Fruit fly (Drosophila melanogaster) whole organism, adult: ENCODE data around the gene Coq7.

Experiments used
- CG11617 ChIP-seq: fragments of 200-800 bp; sonication (Bioruptor generic); optimal IDR thresholded peaks from 2 replicates; lab custom pipeline; 2017; ENCODE audit warnings: mild to moderate bottlenecking, missing biosample characterization, missing genetic modification reagents, missing genetic modification characterization
- CG12768 ChIP-seq: fragments of 200-800 bp; sonication (Bioruptor generic); optimal IDR thresholded peaks from 2 replicates; lab custom pipeline; 2017; ENCODE audit warnings: missing biosample characterization, missing genetic modification characterization, mild to moderate bottlenecking, moderate library complexity, missing genetic modification reagents
- CG14711 ChIP-seq: fragments of 200-800 bp; sonication (Bioruptor generic); optimal IDR thresholded peaks from 2 replicates; lab custom pipeline; 2018; ENCODE audit warnings: missing biosample characterization, mild to moderate bottlenecking, missing genetic modification characterization, moderate library complexity
- CG1620 ChIP-seq: fragments of 200-800 bp; sonication (Bioruptor generic); optimal IDR thresholded peaks from 2 replicates; lab custom pipeline; 2016; ENCODE audit warnings: missing biosample characterization, missing genetic modification characterization
- CG7101 ChIP-seq: fragments of 200-800 bp; sonication (Bioruptor generic); optimal IDR thresholded peaks from 2 replicates; lab custom pipeline; 2018; ENCODE audit warnings: missing biosample characterization, mild to moderate bottlenecking, missing genetic modification characterization, moderate library complexity
- Crg-1 ChIP-seq: fragments of 200-800 bp; sonication (Bioruptor generic); optimal IDR thresholded peaks from 2 replicates; lab custom pipeline; 2016; ENCODE audit warnings: missing biosample characterization, missing genetic modification characterization
- Hr96 ChIP-seq: fragments of 200-800 bp; sonication (Bioruptor generic); optimal IDR thresholded peaks from 2 replicates; lab custom pipeline; 2016; ENCODE audit warnings: missing biosample characterization, missing genetic modification characterization
- Mnt ChIP-seq: fragments of 200-800 bp; sonication (Bioruptor generic); optimal IDR thresholded peaks from 2 replicates; lab custom pipeline; 2016; ENCODE audit warnings: missing biosample characterization, mild to moderate bottlenecking, missing genetic modification characterization
- bab1 ChIP-seq: fragments of 200-800 bp; sonication (Bioruptor generic); optimal IDR thresholded peaks from 3 replicates; lab custom pipeline; 2019; ENCODE audit warnings: missing biosample characterization, mild to moderate bottlenecking, missing genetic modification characterization, moderate library complexity
- cnc ChIP-seq, 2 experiments: fragments of >200 bp; optimal IDR thresholded peaks; 2 replicates each; lab custom pipeline; 2017
- kay ChIP-seq: fragments of 200-800 bp; sonication (Bioruptor generic); peaks from one replicate; lab custom pipeline; 2016; ENCODE audit warnings: missing biosample characterization, missing genetic modification characterization, borderline replicate concordance
- tj ChIP-seq: fragments of 200-800 bp; sonication (Bioruptor generic); optimal IDR thresholded peaks from 3 replicates; lab custom pipeline; 2017; ENCODE audit warnings: missing biosample characterization, mild to moderate bottlenecking, missing genetic modification characterization, moderate library complexity
- toe ChIP-seq: fragments of 200-800 bp; sonication (Bioruptor generic); optimal IDR thresholded peaks from 2 replicates; lab custom pipeline; 2016; ENCODE audit warnings: missing biosample characterization, missing genetic modification characterization

- no peak for TF ChIP-seq CG12768 (GFP tag; lab: Kevin White, UChicago)
- no peak for TF ChIP-seq CG1620 (GFP tag; lab: Kevin White, UChicago)
- TF ChIP-seq Hr96 (GFP tag; lab: Kevin White, UChicago) = no peak
- no peak for TF ChIP-seq CG11617
- TF ChIP-seq tj = no peak
- TF ChIP-seq cnc (optimal IDR thresholded peaks at IDR 0.05; lab: Kevin White, UChicago) = no peak
- no peak for TF ChIP-seq Mnt (GFP tag; lab: Kevin White, UChicago)
- no peak for TF ChIP-seq bab1 (GFP tag; lab: Kevin White, UChicago)
- TF ChIP-seq Crg-1 (GFP tag; lab: Kevin White, UChicago) = no peak
- TF ChIP-seq toe (GFP tag; lab: Kevin White, UChicago) = no peak
- no peak for TF ChIP-seq kay (GFP tag; lab: Kevin White, UChicago)
- TF ChIP-seq CG14711 (tag; lab: Kevin White, UChicago) = no peak
- TF ChIP-seq CG7101 = no peak
Measured at dm6 chrX:6796972-6797371, 25.9 kb downstream of the Coq7 start.
